Worm (Caenorhabditis elegans): ENCODE measurements around the gene ZK637.14.

The ZK637.14 gene

ce11 chrIII:8913469-8913868, 24.5 kb upstream of the ZK637.14 start, which contains the start of gene trxr-2:
TSS of gene trxr-2 (plus strand) at chrIII:8913769.
- no peak for TF ChIP-seq ama-1 (optimal IDR thresholded peaks at IDR 0.05)
- TF ChIP-seq R02D3.7 (tag; optimal IDR thresholded peaks at IDR 0.05): no peak
- no peak for TF ChIP-seq mbf-1 (tag; optimal IDR thresholded peaks at IDR 0.05)
- TF ChIP-seq nhr-25 (tag; optimal IDR thresholded peaks at IDR 0.05): no peak
- no peak for TF ChIP-seq C34F6.9 (tag; optimal IDR thresholded peaks at IDR 0.05)
- TF ChIP-seq nhr-12 (tag; optimal IDR thresholded peaks at IDR 0.05): no peak
- no peak for TF ChIP-seq egl-27 (tag; optimal IDR thresholded peaks at IDR 0.05)
- no peak for TF ChIP-seq blmp-1 (tag; optimal IDR thresholded peaks at IDR 0.05; ENCODE audit: insufficient read depth)
- no peak for TF ChIP-seq nhr-21 (tag; optimal IDR thresholded peaks at IDR 0.05)
- TF ChIP-seq alr-1 (tag; optimal IDR thresholded peaks at IDR 0.05): no peak
- TF ChIP-seq lsy-2 (tag; optimal IDR thresholded peaks at IDR 0.05): no peak
- no peak for TF ChIP-seq elt-3 (tag; optimal IDR thresholded peaks at IDR 0.05)
- no peak for TF ChIP-seq nhr-237 (tag; optimal IDR thresholded peaks at IDR 0.05)
- TF ChIP-seq mab-5 (tag; optimal IDR thresholded peaks at IDR 0.05): no peak
- TF ChIP-seq nhr-6 (tag; optimal IDR thresholded peaks at IDR 0.05): no peak
- no peak for TF ChIP-seq nhr-129 (tag; optimal IDR thresholded peaks at IDR 0.05)
- no peak for TF ChIP-seq ztf-11 (tag; optimal IDR thresholded peaks at IDR 0.05)

ce11 chrIII:8911598-8912194, 22.7 kb upstream of the ZK637.14 start, which contains the start of gene tpk-1:
TSS of gene tpk-1 (plus strand) at chrIII:8912144.
- TF ChIP-seq peb-1 (tag; optimal IDR thresholded peaks at IDR 0.05): no peak
- TF ChIP-seq nhr-21 (tag; optimal IDR thresholded peaks at IDR 0.05): no peak
- peak in 1 of 2 experiments; percentile 24 for TF ChIP-seq lsy-2 (tag; optimal IDR thresholded peaks at IDR 0.05)
- TF ChIP-seq nhr-77 (tag; optimal IDR thresholded peaks at IDR 0.05): no peak

- TF ChIP-seq lin-11 (tag; optimal IDR thresholded peaks at IDR 0.05) (no peak), mab-5 (tag; optimal IDR thresholded peaks at IDR 0.05) (no peak), lin-13 (GFP tag; optimal IDR thresholded peaks at IDR 0.05) (no peak), alr-1 (tag; optimal IDR thresholded peaks at IDR 0.05) (no peak), ztf-11 (tag; optimal IDR thresholded peaks at IDR 0.05) (no peak), skn-1 (tag; optimal IDR thresholded peaks at IDR 0.05) (no peak), nhr-12 (tag; optimal IDR thresholded peaks at IDR 0.05) (no peak), nhr-23 (tag; optimal IDR thresholded peaks at IDR 0.05) (no peak), R02D3.7 (tag; optimal IDR thresholded peaks at IDR 0.05) (no peak), nhr-25 (tag; optimal IDR thresholded peaks at IDR 0.05) (no peak), peb-1 (tag; optimal IDR thresholded peaks at IDR 0.05) (no peak), gmeb-1 (tag; optimal IDR thresholded peaks at IDR 0.05) (no peak), ama-1 (optimal IDR thresholded peaks at IDR 0.05) (no peak), Y55F3AM.14 (GFP tag; optimal IDR thresholded peaks at IDR 0.05) (no peak), nhr-6 (tag; optimal IDR thresholded peaks at IDR 0.05) (no peak)
Measured at ce11 chrIII:8910139-8910538, 21.2 kb upstream of the ZK637.14 start.

ce11 chrIII:8904914-8905665, 16.1 kb upstream of the ZK637.14 start, which contains the start of gene unc-32:
TSS of gene unc-32 (plus strand) at chrIII:8905615.
- TF ChIP-seq nhr-25 (tag; optimal IDR thresholded peaks at IDR 0.05): no peak
- TF ChIP-seq zag-1 (tag; optimal IDR thresholded peaks at IDR 0.05): peak; percentile 83
- no peak for TF ChIP-seq nhr-10 (tag; optimal IDR thresholded peaks at IDR 0.05)
- peak; percentile 16 for TF ChIP-seq sma-9 (GFP tag; optimal IDR thresholded peaks at IDR 0.05)
- no peak for TF ChIP-seq sma-9 (tag; optimal IDR thresholded peaks at IDR 0.05)
- TF ChIP-seq fos-1 (tag; optimal IDR thresholded peaks at IDR 0.05): peak; percentile 6
- peak; percentile 29 for TF ChIP-seq egl-27 (tag; optimal IDR thresholded peaks at IDR 0.05)
- no peak for TF ChIP-seq elt-3 (tag; optimal IDR thresholded peaks at IDR 0.05)
- TF ChIP-seq nhr-129 (tag; optimal IDR thresholded peaks at IDR 0.05): peak; percentile 62
- TF ChIP-seq Y55F3AM.14 (GFP tag; optimal IDR thresholded peaks at IDR 0.05): no peak
- no peak for TF ChIP-seq mab-5 (tag; optimal IDR thresholded peaks at IDR 0.05)
- TF ChIP-seq lin-11 (tag; optimal IDR thresholded peaks at IDR 0.05): peak; percentile 66
- no peak for TF ChIP-seq unc-39 (tag; optimal IDR thresholded peaks at IDR 0.05)
- TF ChIP-seq lin-13 (GFP tag; optimal IDR thresholded peaks at IDR 0.05): peak; percentile 52
- peak; percentile 94 for TF ChIP-seq crh-2 (tag; optimal IDR thresholded peaks at IDR 0.05)
- peak; percentile 34 to 83 for TF ChIP-seq lsy-2 (tag; optimal IDR thresholded peaks at IDR 0.05)
- TF ChIP-seq skn-1 (tag; optimal IDR thresholded peaks at IDR 0.05): no peak
- no peak for TF ChIP-seq blmp-1 (tag; optimal IDR thresholded peaks at IDR 0.05; ENCODE audit: insufficient read depth)
- TF ChIP-seq C34F6.9 (tag; optimal IDR thresholded peaks at IDR 0.05): peak; percentile 89
- peak in 1 of 2 experiments; percentile 69 for TF ChIP-seq mdl-1 (tag; optimal IDR thresholded peaks at IDR 0.05)
- peak; percentile 70 for TF ChIP-seq unc-55 (GFP tag; optimal IDR thresholded peaks at IDR 0.05)
- TF ChIP-seq snpc-4 (tag; optimal IDR thresholded peaks at IDR 0.05): no peak

All from whole organism, L2 larva.